Fruit fly (Drosophila melanogaster): Measurements from ENCODE around the gene CG1636.
A peak's percentile ranks its signal among the peaks of the same experiment; 100 is the strongest.

The CG1636 gene

dm6 chrX:8273291-8273690 lies at the start of gene CG1636 (continued):
- TF ChIP-seq CG2120 (GFP tag; optimal IDR thresholded peaks at IDR 0.05), result no peak
- no peak for TF ChIP-seq crc (GFP tag; optimal IDR thresholded peaks at IDR 0.05)
- TF ChIP-seq CG12744 (GFP tag; optimal IDR thresholded peaks at IDR 0.05), result no peak
- TF ChIP-seq run (tag; optimal IDR thresholded peaks at IDR 0.05), result no peak
- TF ChIP-seq phol (tag; optimal IDR thresholded peaks at IDR 0.05), result no peak
- no peak for TF ChIP-seq bowl (GFP tag; IDR thresholded peaks at IDR 0.05)
- peak; percentile 70; the same call in 2 of the 3 replicates for TF ChIP-seq mld (GFP tag; IDR thresholded peaks at IDR 0.05; ENCODE audit: partially characterized antibody)
- peak; percentile 88; the same call in 1 of the 2 replicates for TF ChIP-seq CG42726 (GFP tag; IDR thresholded peaks at IDR 0.05; ENCODE audit: partially characterized antibody)
- no peak for TF ChIP-seq HLHmδ (GFP tag; optimal IDR thresholded peaks at IDR 0.05)
- TF ChIP-seq CG1602 (GFP tag; optimal IDR thresholded peaks at IDR 0.05), result no peak
- no peak for TF ChIP-seq Blimp-1 (GFP tag; optimal IDR thresholded peaks at IDR 0.05)
- TF ChIP-seq mirr (GFP tag; optimal IDR thresholded peaks at IDR 0.05), result no peak
- no peak for TF ChIP-seq emc (GFP tag; optimal IDR thresholded peaks at IDR 0.05)
- TF ChIP-seq Nf-YC (tag; optimal IDR thresholded peaks at IDR 0.05), result no peak
- TF ChIP-seq peb (GFP tag; IDR thresholded peaks at IDR 0.05), result no peak
- no peak for TF ChIP-seq H2.0 (GFP tag; IDR thresholded peaks at IDR 0.05)
- TF ChIP-seq Hr78 (GFP tag; optimal IDR thresholded peaks at IDR 0.05), result no peak
- TF ChIP-seq stwl (tag; optimal IDR thresholded peaks at IDR 0.05), result peak; percentile 39
- TF ChIP-seq PHDP (tag; optimal IDR thresholded peaks at IDR 0.05), result no peak
- peak; percentile 80 for TF ChIP-seq tna (GFP tag; IDR thresholded peaks at IDR 0.05; ENCODE audit: partially characterized antibody)
- no peak for TF ChIP-seq CG4707 (GFP tag; optimal IDR thresholded peaks at IDR 0.05)
- TF ChIP-seq Sry-δ (GFP tag; optimal IDR thresholded peaks at IDR 0.05), result peak; percentile 66
- TF ChIP-seq unpg (GFP tag; optimal IDR thresholded peaks at IDR 0.05), result no peak
- peak; percentile 79 for TF ChIP-seq knrl (GFP tag; IDR thresholded peaks at IDR 0.05; ENCODE audit: partially characterized antibody)
- no peak for TF ChIP-seq dan (GFP tag; IDR thresholded peaks at IDR 0.05)
- no peak for TF ChIP-seq Pdp1 (GFP tag; optimal IDR thresholded peaks at IDR 0.05)
- TF ChIP-seq sqz (GFP tag; optimal IDR thresholded peaks at IDR 0.05), result no peak
- TF ChIP-seq CG43689 (GFP tag; IDR thresholded peaks at IDR 0.05), result no peak
- no peak for TF ChIP-seq CG3281 (GFP tag; optimal IDR thresholded peaks at IDR 0.05)
- no peak for TF ChIP-seq fru (optimal IDR thresholded peaks at IDR 0.05)
- no peak for TF ChIP-seq Taf1 (GFP tag; IDR thresholded peaks at IDR 0.05)
- TF ChIP-seq CG10565 (GFP tag; optimal IDR thresholded peaks at IDR 0.05), result no peak
- TF ChIP-seq B-H2 (GFP tag; optimal IDR thresholded peaks at IDR 0.05), result no peak
- no peak for TF ChIP-seq CG4424 (GFP tag; optimal IDR thresholded peaks at IDR 0.05)
- TF ChIP-seq CG7357 (GFP tag; IDR thresholded peaks at IDR 0.05), result no peak
- no peak for TF ChIP-seq dmrt11E (tag; optimal IDR thresholded peaks at IDR 0.05)
- TF ChIP-seq sug (tag; optimal IDR thresholded peaks at IDR 0.05), result no peak
- TF ChIP-seq ab (GFP tag; optimal IDR thresholded peaks at IDR 0.05), result no peak
- TF ChIP-seq Ptx1 (GFP tag; IDR thresholded peaks at IDR 0.05), result no peak
- TF ChIP-seq CG6175 (GFP tag; IDR thresholded peaks at IDR 0.05), result no peak
- TF ChIP-seq Xrp1 (GFP tag; IDR thresholded peaks at IDR 0.05), result no peak
- no peak for TF ChIP-seq pros (GFP tag; optimal IDR thresholded peaks at IDR 0.05)
- no peak for TF ChIP-seq zfh1 (GFP tag; IDR thresholded peaks at IDR 0.05)
- TF ChIP-seq CG14441 (GFP tag; IDR thresholded peaks at IDR 0.05), result no peak
- TF ChIP-seq CG16813 (GFP tag; IDR thresholded peaks at IDR 0.05; ENCODE audit: partially characterized antibody), result peak; percentile 77
- TF ChIP-seq esg (GFP tag; conservative IDR thresholded peaks at IDR 0.05), result no peak
- peak; percentile 87 for TF ChIP-seq Opbp (GFP tag; IDR thresholded peaks at IDR 0.05; ENCODE audit: partially characterized antibody)
- TF ChIP-seq HLH54F (GFP tag; optimal IDR thresholded peaks at IDR 0.05), result no peak
- peak; percentile 63 for TF ChIP-seq CG2116 (GFP tag; optimal IDR thresholded peaks at IDR 0.05)
- TF ChIP-seq sens (GFP tag), result no peak
- peak; percentile 87 for TF ChIP-seq Dll (GFP tag; IDR thresholded peaks at IDR 0.05; ENCODE audit: partially characterized antibody)
- no peak for TF ChIP-seq Atf3 (GFP tag; optimal IDR thresholded peaks at IDR 0.05)
